Worm (Caenorhabditis elegans): ENCODE data around the gene F59B2.9.
"Not testable (repeated sequence)": the region's sequence is repeated elsewhere in the genome, so short reads cannot be mapped to it uniquely, and the experiment has no call there.

F59B2.9 gene

DNA sequence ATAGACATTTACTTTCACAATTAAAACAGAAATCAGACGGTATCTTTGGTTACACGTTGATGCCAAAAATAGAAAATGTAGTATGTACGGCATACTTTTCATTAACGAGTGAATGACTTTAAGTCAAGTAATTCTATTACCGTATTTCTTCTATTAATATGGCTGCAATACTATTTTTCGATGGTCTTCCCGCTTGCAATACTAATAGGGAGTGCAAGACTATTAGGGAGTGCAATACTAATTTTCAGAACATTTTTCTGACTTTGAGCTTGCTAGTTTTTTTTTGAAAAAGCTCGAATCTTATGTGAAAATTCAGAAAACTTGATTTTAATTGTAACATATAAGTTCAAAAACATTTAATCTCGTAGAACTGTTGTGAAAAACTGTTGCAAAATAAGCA lies 22.5 kb downstream of the F59B2.9 start, which contains the start of gene R08D7.7:
R08D7.7 (plus strand) TSS at position 301 of the 400 bp plus-strand sequence.
- TF ChIP-seq mml-1 (tag; optimal IDR thresholded peaks at IDR 0.05); fkh-10 (GFP tag; optimal IDR thresholded peaks at IDR 0.05); skn-1 (tag; optimal IDR thresholded peaks at IDR 0.05): not testable (repeated sequence)

ce11 chrIII:8988544-8988943 lies 23.7 kb downstream of the F59B2.9 start:
- peak; percentile 15 for TF ChIP-seq lin-39 (tag; optimal IDR thresholded peaks at IDR 0.05)
- TF ChIP-seq fkh-2 (tag; optimal IDR thresholded peaks at IDR 0.05) = no peak

- TF ChIP-seq nhr-23 (tag; optimal IDR thresholded peaks at IDR 0.05) (no peak), zag-1 (tag; optimal IDR thresholded peaks at IDR 0.05) (no peak), R02D3.7 (tag; optimal IDR thresholded peaks at IDR 0.05) (no peak), sea-2 (GFP tag; optimal IDR thresholded peaks at IDR 0.05) (no peak), nhr-237 (tag; optimal IDR thresholded peaks at IDR 0.05) (no peak), mdl-1 (tag; optimal IDR thresholded peaks at IDR 0.05) (no peak), elt-1 (tag; optimal IDR thresholded peaks at IDR 0.05) (no peak), ceh-82 (tag; optimal IDR thresholded peaks at IDR 0.05) (no peak), ztf-11 (tag; optimal IDR thresholded peaks at IDR 0.05) (no peak), nhr-67 (tag; optimal IDR thresholded peaks at IDR 0.05) (no peak), nfya-1 (tag; optimal IDR thresholded peaks at IDR 0.05; ENCODE audit: insufficient read depth) (no peak), nhr-76 (tag; optimal IDR thresholded peaks at IDR 0.05) (no peak), ama-1 (optimal IDR thresholded peaks at IDR 0.05) (no peak), ceh-28 (tag; optimal IDR thresholded peaks at IDR 0.05) (no peak), egl-27 (tag; optimal IDR thresholded peaks at IDR 0.05) (no peak), nhr-43 (tag; optimal IDR thresholded peaks at IDR 0.05; ENCODE audit: poor library complexity, severe bottlenecking) (no peak), aly-2 (tag; optimal IDR thresholded peaks at IDR 0.05) (no peak)
Measured at ce11 chrIII:8988061-8988460, 24.1 kb downstream of the F59B2.9 start.

DNA sequence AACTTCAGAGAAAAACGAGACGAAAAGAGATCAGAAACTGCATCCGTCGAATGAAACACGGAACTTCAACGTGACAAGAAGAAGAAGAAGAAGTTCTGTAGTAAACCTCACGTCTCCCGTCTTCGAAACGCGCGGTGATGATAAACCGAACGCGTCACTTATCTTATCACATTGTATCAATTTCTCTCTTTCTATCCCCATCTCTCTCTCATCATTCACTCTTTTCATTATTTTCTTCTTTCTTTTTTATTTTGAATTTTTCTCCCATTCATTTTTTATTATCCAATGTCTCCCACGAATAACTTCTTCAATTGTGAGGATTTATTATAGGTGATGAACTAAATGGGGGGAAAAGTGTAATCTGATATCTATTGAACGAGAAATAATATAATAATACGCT lies 25.3 kb downstream of the F59B2.9 start:
- no peak for TF ChIP-seq egl-27 (tag; optimal IDR thresholded peaks at IDR 0.05)
- TF ChIP-seq nhr-23 (tag; optimal IDR thresholded peaks at IDR 0.05) = peak; percentile 73
- peak; percentile 48 for TF ChIP-seq R02D3.7 (tag; optimal IDR thresholded peaks at IDR 0.05)
- TF ChIP-seq elt-2 (tag; optimal IDR thresholded peaks at IDR 0.05) = peak; percentile 4
- TF ChIP-seq ceh-28 (tag; optimal IDR thresholded peaks at IDR 0.05) = no peak
- peak; percentile 63 for TF ChIP-seq nhr-43 (tag; optimal IDR thresholded peaks at IDR 0.05; ENCODE audit: poor library complexity, severe bottlenecking)
- peak; percentile 2 for TF ChIP-seq nhr-25 (tag; optimal IDR thresholded peaks at IDR 0.05)
- peak; percentile 3 for TF ChIP-seq unc-62 (GFP tag; optimal IDR thresholded peaks at IDR 0.05)
- no peak for TF ChIP-seq fos-1 (tag; optimal IDR thresholded peaks at IDR 0.05)
- no peak for TF ChIP-seq nhr-76 (tag; optimal IDR thresholded peaks at IDR 0.05)
- no peak for TF ChIP-seq nhr-237 (tag; optimal IDR thresholded peaks at IDR 0.05)
- TF ChIP-seq tbx-2 (tag; optimal IDR thresholded peaks at IDR 0.05) = no peak
- TF ChIP-seq elt-3 (tag; optimal IDR thresholded peaks at IDR 0.05) = peak; percentile 77 to 99 (median 96)
- no peak for TF ChIP-seq nhr-77 (tag; optimal IDR thresholded peaks at IDR 0.05)
- TF ChIP-seq fkh-2 (tag; optimal IDR thresholded peaks at IDR 0.05) = no peak

ce11 chrIII:8985965-8986364 lies 26.2 kb downstream of the F59B2.9 start:
- TF ChIP-seq pqm-1 (tag; optimal IDR thresholded peaks at IDR 0.05) = peak; percentile 21
- TF ChIP-seq zag-1 (tag; optimal IDR thresholded peaks at IDR 0.05) = no peak
- no peak for TF ChIP-seq nfya-1 (tag; optimal IDR thresholded peaks at IDR 0.05; ENCODE audit: insufficient read depth)
- TF ChIP-seq elt-2 (tag; optimal IDR thresholded peaks at IDR 0.05) = peak; percentile 62

- no peak for TF ChIP-seq elt-3 (tag; optimal IDR thresholded peaks at IDR 0.05)
- TF ChIP-seq lsy-12 (tag; optimal IDR thresholded peaks at IDR 0.05) = no peak
- TF ChIP-seq aly-2 (tag; optimal IDR thresholded peaks at IDR 0.05) = no peak
- no peak for TF ChIP-seq fos-1 (tag; optimal IDR thresholded peaks at IDR 0.05)
- TF ChIP-seq sea-2 (GFP tag; optimal IDR thresholded peaks at IDR 0.05) = no peak
- no peak for TF ChIP-seq nhr-12 (tag; optimal IDR thresholded peaks at IDR 0.05)
- no peak for TF ChIP-seq ztf-4 (tag; optimal IDR thresholded peaks at IDR 0.05)
- no peak for TF ChIP-seq snpc-4 (tag; optimal IDR thresholded peaks at IDR 0.05)
Measured at ce11 chrIII:8985461-8985860, 26.7 kb downstream of the F59B2.9 start.
